Fruit fly (Drosophila melanogaster) S2 (cell line): ENCODE measurements around the gene CG32147.

ENCODE experiments used
- CG8478 ChIP-seq: fragments of >200 bp; optimal IDR thresholded peaks from 2 replicates; lab custom pipeline; 2018
- CTCF ChIP-seq, 2 experiments: fragments of >200 bp; optimal IDR thresholded peaks; 2 replicates each; lab custom pipeline; 2018

DNA sequence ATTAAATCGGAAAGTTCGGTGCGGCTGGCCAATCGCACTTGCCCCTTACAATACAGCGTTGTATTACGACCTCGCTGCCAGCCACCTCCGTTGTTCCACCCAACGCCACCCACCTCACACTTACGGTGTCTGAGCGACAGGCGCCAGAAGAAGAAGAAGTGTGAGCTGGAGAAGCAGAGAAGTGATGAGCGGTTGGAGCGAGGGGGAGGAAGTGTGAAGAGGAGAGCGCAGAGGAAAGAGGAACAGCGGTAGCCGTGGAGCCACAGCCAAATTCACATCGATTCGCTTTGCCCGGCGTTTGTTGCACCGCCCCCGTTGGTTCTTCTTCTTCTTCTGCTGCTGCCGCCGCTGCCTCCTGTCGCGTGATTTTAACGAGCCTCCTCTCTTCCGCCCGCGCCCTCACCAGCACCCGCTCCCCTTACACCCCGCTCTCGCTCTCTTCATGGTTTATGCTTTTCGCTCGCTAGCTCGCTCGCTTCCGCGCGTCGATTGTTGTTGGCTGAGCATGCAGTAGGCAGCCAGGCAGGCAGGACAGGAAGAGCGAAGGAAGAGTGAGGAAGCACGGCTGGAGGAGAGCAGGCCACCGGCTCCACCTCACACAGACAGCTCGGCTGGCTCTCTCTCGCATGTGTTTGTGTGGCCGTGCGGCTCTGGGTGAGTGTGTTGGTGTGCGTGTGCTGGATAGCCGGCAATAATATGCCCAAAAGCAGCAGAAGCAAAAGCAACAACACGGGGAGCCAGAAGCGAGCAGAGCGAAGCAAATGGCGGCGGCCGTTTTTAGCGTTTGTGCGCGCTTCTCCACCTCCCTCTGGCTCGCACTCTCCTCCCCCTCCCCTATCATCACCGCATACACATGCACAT is 39.6 kb downstream of the CG32147 start:
- no peak for TF ChIP-seq CG8478 (lab: Kevin White, UChicago)
- no peak for TF ChIP-seq CTCF (optimal IDR thresholded peaks at IDR 0.05; lab: Kevin White, UChicago)
